Worm (Caenorhabditis elegans): ENCODE results near the gene vha-8.

vha-8 gene

DNA sequence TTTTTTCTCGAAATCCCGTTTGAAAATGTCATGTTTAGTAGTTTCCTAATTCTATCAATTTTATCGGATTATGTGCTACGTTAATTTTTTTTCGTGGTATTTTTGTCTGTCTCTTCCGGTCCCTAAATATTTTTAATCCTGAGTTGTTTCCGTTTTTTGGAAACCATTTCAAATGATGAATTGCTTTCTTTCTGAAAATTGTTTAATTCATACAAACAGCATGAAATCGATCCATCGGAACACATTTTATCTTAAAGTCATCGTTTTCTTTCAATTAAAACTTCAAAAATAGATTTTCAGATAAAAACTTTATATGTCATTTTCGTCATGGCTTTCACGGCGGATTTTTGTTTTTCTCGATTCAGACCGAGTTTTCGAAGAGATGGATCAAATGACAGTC, 28.5 kb upstream of the vha-8 start, which contains the start of gene spd-3:
Gene spd-3, plus strand, starts transcription at position 301 of the 400 bp plus-strand sequence.
- TF ChIP-seq aha-1 (tag) = peak; percentile 12
- TF ChIP-seq nhr-11 (tag; optimal IDR thresholded peaks at IDR 0.05) = no peak
- no peak for TF ChIP-seq set-16 (GFP tag; IDR thresholded peaks at IDR 0.05)
- 0 out of 2 replicates have a peak, but pooled peaks have one; percentile 12 for TF ChIP-seq lin-38 (GFP tag; IDR thresholded peaks at IDR 0.05)

DNA sequence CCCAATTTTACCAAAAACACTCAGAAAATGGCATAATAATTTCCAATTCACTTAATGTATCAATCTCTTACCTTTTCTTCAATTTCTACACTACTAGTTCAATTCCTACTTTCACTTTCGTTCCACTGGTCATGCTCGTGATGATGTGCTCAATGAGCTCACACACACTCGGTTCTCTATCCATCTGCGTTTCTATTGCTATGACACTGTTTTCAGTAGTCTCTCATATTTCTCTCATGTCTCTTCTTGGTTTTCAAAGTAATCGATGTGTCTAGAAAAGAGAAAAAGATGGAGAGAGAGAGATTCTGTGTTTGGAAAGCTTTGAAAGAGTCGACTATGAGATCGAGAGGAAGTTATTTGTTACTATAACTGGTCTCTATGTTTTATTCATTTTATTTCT, 23.6 kb upstream of the vha-8 start:
- TF ChIP-seq madf-5 (GFP tag; IDR thresholded peaks at IDR 0.05) = no peak
- TF ChIP-seq dmd-6 (GFP tag; IDR thresholded peaks at IDR 0.05) = peak; percentile 20; the same call in 1 of the 2 replicates
- TF ChIP-seq daf-16 (GFP tag; optimal IDR thresholded peaks at IDR 0.05) = no peak
- peak; percentile 72 for TF ChIP-seq daf-16 (tag; optimal IDR thresholded peaks at IDR 0.05)
- no peak for TF ChIP-seq T26A8.4 (GFP tag; IDR thresholded peaks at IDR 0.05)
- TF ChIP-seq sdz-12 (GFP tag; optimal IDR thresholded peaks at IDR 0.05) = no peak
- no peak for TF ChIP-seq dmd-9 (GFP tag; IDR thresholded peaks at IDR 0.05)
- no peak for TF ChIP-seq fos-1 (tag; optimal IDR thresholded peaks at IDR 0.05)
- peak; percentile 43 for TF ChIP-seq fkh-10 (GFP tag; optimal IDR thresholded peaks at IDR 0.05)
- peak; percentile 59 for TF ChIP-seq nhr-28 (tag; optimal IDR thresholded peaks at IDR 0.05)
- no peak for TF ChIP-seq php-3 (GFP tag; IDR thresholded peaks at IDR 0.05)
- peak; percentile 68 for TF ChIP-seq hmg-1.1 (GFP tag; IDR thresholded peaks at IDR 0.05)
- TF ChIP-seq nhr-42 (GFP tag; IDR thresholded peaks at IDR 0.05) = no peak
- TF ChIP-seq cey-2 (tag; optimal IDR thresholded peaks at IDR 0.05; ENCODE audit: borderline replicate concordance, insufficient read depth) = no peak
- no peak for TF ChIP-seq unc-39 (tag; optimal IDR thresholded peaks at IDR 0.05)
- TF ChIP-seq dve-1 (tag; optimal IDR thresholded peaks at IDR 0.05; ENCODE audit: insufficient read depth) = peak; percentile 85
- no peak for TF ChIP-seq snpc-4 (tag; optimal IDR thresholded peaks at IDR 0.05)
- no peak for TF ChIP-seq tra-1 (GFP tag; IDR thresholded peaks at IDR 0.05)
- TF ChIP-seq Y105C5A.15 (GFP tag; IDR thresholded peaks at IDR 0.05) = no peak
- peak in 1 of 2 experiments; percentile 18 for TF ChIP-seq hif-1 (tag; optimal IDR thresholded peaks at IDR 0.05)
- TF ChIP-seq F37D6.2 (tag; optimal IDR thresholded peaks at IDR 0.05) = no peak
- no peak for TF ChIP-seq aly-2 (tag; optimal IDR thresholded peaks at IDR 0.05)
- TF ChIP-seq Y48G9A.11 (GFP tag; IDR thresholded peaks at IDR 0.05) = no peak
- TF ChIP-seq ceh-28 (tag; optimal IDR thresholded peaks at IDR 0.05) = peak; percentile 52
- TF ChIP-seq F26F4.8 (GFP tag; conservative IDR thresholded peaks at IDR 0.05) = no peak
- TF ChIP-seq jun-1 (tag; optimal IDR thresholded peaks at IDR 0.05) = no peak
- TF ChIP-seq skn-1 (tag; optimal IDR thresholded peaks at IDR 0.05) = no peak
- TF ChIP-seq lsy-2 (tag; optimal IDR thresholded peaks at IDR 0.05) = peak; percentile 23 to 77
- TF ChIP-seq ZK546.5 (tag; optimal IDR thresholded peaks at IDR 0.05) = no peak
- no peak for TF ChIP-seq aha-1 (tag)
- peak in 1 of 2 experiments; percentile 69 for TF ChIP-seq mdl-1 (tag; optimal IDR thresholded peaks at IDR 0.05)
- TF ChIP-seq nhr-41 (GFP tag; IDR thresholded peaks at IDR 0.05) = no peak
- TF ChIP-seq mxl-2 (GFP tag; conservative IDR thresholded peaks at IDR 0.05) = no peak
- TF ChIP-seq nhr-237 (tag; optimal IDR thresholded peaks at IDR 0.05) = no peak
- no peak for TF ChIP-seq ceh-82 (tag; optimal IDR thresholded peaks at IDR 0.05)
- no peak for TF ChIP-seq nhr-6 (tag; optimal IDR thresholded peaks at IDR 0.05)
- no peak for TF ChIP-seq nhr-111 (GFP tag; optimal IDR thresholded peaks at IDR 0.05)
- peak; percentile 36 for TF ChIP-seq rbr-2 (tag; optimal IDR thresholded peaks at IDR 0.05)
- TF ChIP-seq nhr-11 (tag; optimal IDR thresholded peaks at IDR 0.05) = no peak
- no peak for TF ChIP-seq D1046.2 (GFP tag; IDR thresholded peaks at IDR 0.05)
- TF ChIP-seq F44E2.7 (GFP tag; IDR thresholded peaks at IDR 0.05) = no peak
- no peak for TF ChIP-seq zip-11 (GFP tag; IDR thresholded peaks at IDR 0.05)
- no peak for TF ChIP-seq nhr-102 (tag; optimal IDR thresholded peaks at IDR 0.05)
- no peak for TF ChIP-seq tag-97 (GFP tag; IDR thresholded peaks at IDR 0.05)
- TF ChIP-seq saeg-2 (GFP tag; IDR thresholded peaks at IDR 0.05) = no peak
- TF ChIP-seq Y5F2A.4 (GFP tag; optimal IDR thresholded peaks at IDR 0.05) = no peak
- no peak for TF ChIP-seq madf-9 (GFP tag; conservative IDR thresholded peaks at IDR 0.05)
- TF ChIP-seq ceh-20 (GFP tag; IDR thresholded peaks at IDR 0.05) = no peak
- TF ChIP-seq set-16 (GFP tag; IDR thresholded peaks at IDR 0.05) = no peak

Measured in whole organism, L4 larva.